Fruit fly (Drosophila melanogaster) whole organism, embryonic: Measurements from ENCODE around the gene Fibp.

Experiments
- Atf3 ChIP-seq: fragments of 200-800 bp; sonication (Bioruptor generic); optimal IDR thresholded peaks from 3 replicates; lab custom pipeline; 2016; ENCODE audit warnings: missing biosample characterization, missing genetic modification characterization
- CG10565 ChIP-seq: fragments of 200-800 bp; sonication (Bioruptor generic); optimal IDR thresholded peaks from 3 replicates; lab custom pipeline; 2016; ENCODE audit warnings: missing biosample characterization, mild to moderate bottlenecking, missing genetic modification characterization
- CG11560 ChIP-seq: fragments of 200-800 bp; sonication (Bioruptor generic); IDR thresholded peaks from 3 replicates; pipeline ENCODE4 v1.3.6; 2022; ENCODE audit warnings: missing biosample characterization, missing genetic modification characterization
- CG12104 ChIP-seq: fragments of 200-800 bp; sonication (Bioruptor generic); optimal IDR thresholded peaks from 3 replicates; lab custom pipeline; 2016; ENCODE audit warnings: missing biosample characterization, missing genetic modification characterization
- CG13287 ChIP-seq: fragments of 200-800 bp; sonication (Bioruptor generic); IDR thresholded peaks from 2 replicates; pipeline ENCODE4 v1.3.6; 2022; ENCODE audit warnings: missing biosample characterization, missing genetic modification characterization; ENCODE audit not compliant: partially characterized antibody
- CG15011 ChIP-seq: fragments of 200-800 bp; sonication (Bioruptor generic); optimal IDR thresholded peaks from 3 replicates; lab custom pipeline; 2018; ENCODE audit warnings: missing biosample characterization, mild to moderate bottlenecking, missing genetic modification characterization
- CG16779 ChIP-seq: fragments of 200-800 bp; sonication (Bioruptor generic); IDR thresholded peaks from 2 replicates; pipeline ENCODE4 v1.3.6; 2022; ENCODE audit warnings: missing biosample characterization, missing genetic modification characterization
- CG17359 ChIP-seq: fragments of 200-800 bp; sonication (Bioruptor generic); optimal IDR thresholded peaks from 3 replicates; lab custom pipeline; 2018; ENCODE audit warnings: missing biosample characterization, mild to moderate bottlenecking, missing genetic modification characterization, moderate library complexity
- CG2199 ChIP-seq: fragments of 200-800 bp; sonication (Bioruptor generic); IDR thresholded peaks from 3 replicates; pipeline ENCODE4 v1.3.6; 2022; ENCODE audit warnings: missing biosample characterization, missing genetic modification characterization
- CG30020 ChIP-seq: fragments of 200-800 bp; optimal IDR thresholded peaks from 2 replicates; lab custom pipeline; 2019; ENCODE audit warnings: missing biosample characterization, mild to moderate bottlenecking, missing genetic modification characterization, moderate library complexity
- CG31441 ChIP-seq: fragments of 200-800 bp; sonication (Bioruptor generic); IDR thresholded peaks from 2 replicates; pipeline ENCODE4 v1.3.6; 2022; ENCODE audit warnings: missing biosample characterization, missing genetic modification characterization
- CG43689 ChIP-seq: fragments of 200-800 bp; sonication (Bioruptor generic); IDR thresholded peaks from 2 replicates; pipeline ENCODE4 v1.3.6; 2022; ENCODE audit warnings: missing biosample characterization, missing genetic modification characterization
- CG4424 ChIP-seq: fragments of 200-800 bp; sonication (Bioruptor generic); optimal IDR thresholded peaks from 3 replicates; lab custom pipeline; 2016; ENCODE audit warnings: missing biosample characterization, missing genetic modification characterization
- CG6813 ChIP-seq: fragments of 200-800 bp; sonication (Bioruptor generic); optimal IDR thresholded peaks from 2 replicates; lab custom pipeline; 2017; ENCODE audit warnings: missing biosample characterization, missing genetic modification characterization, mild to moderate bottlenecking, moderate library complexity, missing genetic modification reagents
- CG7928 ChIP-seq: fragments of 200-800 bp; sonication (Bioruptor generic); optimal IDR thresholded peaks from 2 replicates; lab custom pipeline; 2017; ENCODE audit warnings: missing biosample characterization, mild to moderate bottlenecking, missing genetic modification characterization
- CG8290 ChIP-seq, 3 experiments: fragments of 200-800 bp; sonication (Bioruptor generic); optimal IDR thresholded peaks; 2 replicates each; lab custom pipeline; 2016 to 2019; ENCODE audit warnings: missing biosample characterization in 3 of 3, missing genetic modification characterization in 3 of 3, mild to moderate bottlenecking in 2 of 3, moderate library complexity in 1 of 3
- CG8478 ChIP-seq: fragments of >200 bp; optimal IDR thresholded peaks from 2 replicates; lab custom pipeline; 2018
- CG9727 ChIP-seq: fragments of 200-800 bp; sonication (Bioruptor generic); optimal IDR thresholded peaks from 3 replicates; lab custom pipeline; 2017; ENCODE audit warnings: missing biosample characterization, mild to moderate bottlenecking, missing genetic modification characterization
- Chrac-16 ChIP-seq: fragments of 200-800 bp; sonication (Bioruptor generic); optimal IDR thresholded peaks from 3 replicates; lab custom pipeline; 2016; ENCODE audit warnings: missing biosample characterization, missing genetic modification characterization
- CkIIα-i1 ChIP-seq: fragments of 200-800 bp; sonication (Bioruptor generic); IDR thresholded peaks from 2 replicates; pipeline ENCODE4 v1.3.6; 2022; ENCODE audit warnings: missing biosample characterization, missing genetic modification characterization
- Ets97D ChIP-seq: fragments of 200-800 bp; sonication (Bioruptor generic); optimal IDR thresholded peaks from 3 replicates; lab custom pipeline; 2016; ENCODE audit warnings: missing biosample characterization, missing genetic modification characterization
- Fer2 ChIP-seq: fragments of 200-800 bp; sonication (Bioruptor generic); optimal IDR thresholded peaks from 2 replicates; lab custom pipeline; 2018; ENCODE audit warnings: missing biosample characterization, mild to moderate bottlenecking, missing genetic modification characterization, moderate library complexity
- Hr51 ChIP-seq, 2 experiments: fragments of 200-800 bp; sonication (Bioruptor generic); optimal IDR thresholded peaks; 2 replicates in 1 of 2; 3 replicates in 1 of 2; lab custom pipeline; 2016 to 2018; ENCODE audit warnings: missing biosample characterization in 2 of 2, missing genetic modification characterization in 2 of 2, mild to moderate bottlenecking in 1 of 2, moderate library complexity in 1 of 2
- Med ChIP-seq: fragments of 200-800 bp; sonication (Bioruptor generic); peaks from one replicate; lab custom pipeline; 2016; ENCODE audit warnings: missing biosample characterization, missing genetic modification characterization, mild to moderate bottlenecking, inconsistent platforms, moderate library complexity
- Mes4 ChIP-seq: fragments of 200-800 bp; sonication (Bioruptor generic); optimal IDR thresholded peaks from 2 replicates; lab custom pipeline; 2016; ENCODE audit warnings: missing biosample characterization, missing genetic modification characterization
- Nf-YA ChIP-seq: fragments of 200-800 bp; sonication (Bioruptor generic); IDR thresholded peaks from 2 replicates; pipeline ENCODE4 v1.3.6; 2022; ENCODE audit warnings: missing biosample characterization, missing genetic modification characterization
- Oli ChIP-seq: fragments of 200-800 bp; sonication (Bioruptor generic); optimal IDR thresholded peaks from 2 replicates; lab custom pipeline; 2018; ENCODE audit warnings: missing biosample characterization, mild to moderate bottlenecking, missing genetic modification characterization, moderate library complexity
- Opbp ChIP-seq: fragments of 200-800 bp; sonication (Bioruptor generic); IDR thresholded peaks from 3 replicates; pipeline ENCODE4 v1.3.6; 2022; ENCODE audit warnings: missing biosample characterization, missing genetic modification characterization; ENCODE audit not compliant: partially characterized antibody
- Pdp1 ChIP-seq, 2 experiments: fragments of 200-800 bp; sonication (Bioruptor generic); optimal IDR thresholded peaks; 3 replicates each; lab custom pipeline; 2016; ENCODE audit warnings: missing biosample characterization in 2 of 2, missing genetic modification characterization in 2 of 2, mild to moderate bottlenecking in 1 of 2, moderate library complexity in 1 of 2
- Trl ChIP-seq, 3 experiments: fragments of >200 bp in 2 of 3; fragments of 200-800 bp in 1 of 3; sonication (Bioruptor generic) in 1 of 3; optimal IDR thresholded peaks; 2 replicates in 1 of 3; 3 replicates in 2 of 3; lab custom pipeline; 2016 to 2017; ENCODE audit warnings: missing biosample characterization in 1 of 3, missing genetic modification characterization in 1 of 3
- ato ChIP-seq: fragments of 200-800 bp; sonication (Bioruptor generic); IDR thresholded peaks from 2 replicates; pipeline ENCODE4 v1.3.6; 2022; ENCODE audit warnings: missing biosample characterization, missing genetic modification characterization; ENCODE audit not compliant: partially characterized antibody
- caup ChIP-seq: fragments of 200-800 bp; sonication (Bioruptor generic); optimal IDR thresholded peaks from 3 replicates; lab custom pipeline; 2017; ENCODE audit warnings: missing biosample characterization, mild to moderate bottlenecking, missing genetic modification characterization, moderate library complexity; ENCODE audit not compliant: severe bottlenecking
- chn ChIP-seq: fragments of 200-800 bp; sonication (Bioruptor generic); optimal IDR thresholded peaks from 2 replicates; lab custom pipeline; 2016; ENCODE audit warnings: missing biosample characterization, missing genetic modification characterization
- crc ChIP-seq: fragments of 200-800 bp; sonication (Bioruptor generic); optimal IDR thresholded peaks from 2 replicates; lab custom pipeline; 2016; ENCODE audit warnings: missing biosample characterization, missing genetic modification characterization
- ems ChIP-seq: fragments of 200-800 bp; sonication (Bioruptor generic); optimal IDR thresholded peaks from 3 replicates; lab custom pipeline; 2016; ENCODE audit warnings: missing biosample characterization, missing genetic modification characterization
- esg ChIP-seq: fragments of 200-800 bp; sonication (Bioruptor generic); conservative IDR thresholded peaks from 2 replicates; pipeline ENCODE4 v1.3.6; 2022; ENCODE audit warnings: missing biosample characterization, missing genetic modification characterization
- fu2 ChIP-seq: fragments of 200-800 bp; sonication (Bioruptor generic); optimal IDR thresholded peaks from 2 replicates; lab custom pipeline; 2016; ENCODE audit warnings: missing biosample characterization, missing genetic modification characterization
- h ChIP-seq: fragments of >200 bp; optimal IDR thresholded peaks from 2 replicates; lab custom pipeline; 2017
- kay ChIP-seq: fragments of 200-800 bp; sonication (Bioruptor generic); optimal IDR thresholded peaks from 2 replicates; lab custom pipeline; 2016; ENCODE audit warnings: missing biosample characterization, missing genetic modification characterization
- lbe ChIP-seq: fragments of 200-800 bp; sonication (Bioruptor generic); optimal IDR thresholded peaks from 2 replicates; lab custom pipeline; 2016; ENCODE audit warnings: missing biosample characterization, mild to moderate bottlenecking, missing genetic modification characterization
- luna ChIP-seq: fragments of 200-800 bp; sonication (Bioruptor generic); optimal IDR thresholded peaks from 2 replicates; lab custom pipeline; 2016; ENCODE audit warnings: missing biosample characterization, missing genetic modification characterization
- nau ChIP-seq: fragments of 200-800 bp; sonication (Bioruptor generic); optimal IDR thresholded peaks from 3 replicates; lab custom pipeline; 2017; ENCODE audit warnings: missing biosample characterization, mild to moderate bottlenecking, missing genetic modification characterization, missing genetic modification reagents
- nom ChIP-seq: fragments of 200-800 bp; sonication (Bioruptor generic); optimal IDR thresholded peaks from 2 replicates; lab custom pipeline; 2017; ENCODE audit warnings: missing biosample characterization, missing genetic modification characterization, mild to moderate bottlenecking, moderate library complexity, missing genetic modification reagents
- peb ChIP-seq: fragments of 200-800 bp; sonication (Bioruptor generic); IDR thresholded peaks from 2 replicates; pipeline ENCODE4 v1.3.6; 2022; ENCODE audit warnings: missing biosample characterization, missing genetic modification characterization
- slp2 ChIP-seq: fragments of 200-800 bp; sonication (Bioruptor generic); optimal IDR thresholded peaks from 2 replicates; lab custom pipeline; 2016; ENCODE audit warnings: missing biosample characterization, missing genetic modification characterization
- stc ChIP-seq: fragments of 200-800 bp; sonication (Bioruptor generic); IDR thresholded peaks from 2 replicates; pipeline ENCODE4 v1.3.6; 2022; ENCODE audit warnings: missing biosample characterization, missing genetic modification characterization
- stwl ChIP-seq: fragments of 200-800 bp; sonication (Bioruptor generic); optimal IDR thresholded peaks from 3 replicates; lab custom pipeline; 2018; ENCODE audit warnings: missing biosample characterization, mild to moderate bottlenecking, missing genetic modification characterization, moderate library complexity
- tio ChIP-seq: fragments of 200-800 bp; sonication (Bioruptor generic); optimal IDR thresholded peaks from 2 replicates; lab custom pipeline; 2017; ENCODE audit warnings: missing biosample characterization, missing genetic modification characterization, inconsistent platforms
- zf30C ChIP-seq: fragments of 200-800 bp; sonication (Bioruptor generic); optimal IDR thresholded peaks from 3 replicates; lab custom pipeline; 2018; ENCODE audit warnings: missing biosample characterization, mild to moderate bottlenecking, missing genetic modification characterization

Fibp gene

DNA sequence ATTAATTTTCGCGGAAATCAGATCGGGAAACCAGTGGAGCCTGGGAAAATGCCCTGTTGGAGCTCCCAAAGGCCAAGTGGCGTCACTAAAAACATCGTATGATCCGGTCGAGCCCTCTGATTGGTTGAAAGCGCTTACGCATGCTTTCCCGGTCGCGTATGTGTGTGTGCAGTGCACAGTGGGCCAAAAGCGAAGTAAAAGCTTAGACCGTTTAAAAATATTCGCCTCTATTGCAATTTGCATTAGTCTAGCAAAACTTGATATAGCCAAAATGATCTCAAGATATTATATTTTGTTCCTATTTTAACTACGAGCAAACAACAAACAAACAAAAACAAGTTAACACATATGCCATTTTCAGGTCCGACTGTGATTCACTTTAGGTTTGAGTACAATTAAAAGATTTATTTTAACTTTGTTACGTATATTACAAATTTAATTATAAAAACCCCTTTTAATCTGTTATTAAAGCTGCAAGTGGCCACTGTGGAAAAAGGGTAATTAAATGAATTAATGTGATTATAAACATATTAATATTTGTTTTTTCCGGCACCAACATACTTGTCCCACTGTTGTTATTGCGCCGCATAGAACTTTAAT lies 23.5 kb downstream of the Fibp start (continued):
- TF ChIP-seq stwl (tag; lab: Kevin White, UChicago) (no peak), CG11560 (tag; lab: Robert Waterston, UW) (peak; percentile 47; the same call in 1 of the 3 replicates), ems (GFP tag; lab: Kevin White, UChicago) (peak; percentile 72), Ets97D (peak; percentile 44), CG7928 (GFP tag; lab: Kevin White, UChicago) (peak; percentile 3), tio (GFP tag; lab: Kevin White, UChicago) (peak; percentile 82), CG4424 (peak; percentile 86), fu2 (GFP tag; lab: Kevin White, UChicago) (peak; percentile 71), CG8290 (GFP tag; optimal IDR thresholded peaks at IDR 0.05; lab: Kevin White, UChicago) (peak; percentile 36), CG8290 (tag; optimal IDR thresholded peaks at IDR 0.05; lab: Kevin White, UChicago) (peak; percentile 34 to 88), Fer2 (tag; lab: Kevin White, UChicago) (peak; percentile 49), CG6813 (GFP tag; lab: Kevin White, UChicago) (peak; percentile 82), Pdp1 (GFP tag; optimal IDR thresholded peaks at IDR 0.05; lab: Kevin White, UChicago) (peak; percentile 65 to 84), kay (GFP tag; lab: Kevin White, UChicago) (peak; percentile 87), h (lab: Kevin White, UChicago) (no peak), Atf3 (peak; percentile 48), peb (GFP tag; lab: Robert Waterston, UW) (peak; percentile 12; the same call in 1 of the 2 replicates), CG2199 (GFP tag; lab: Robert Waterston, UW) (no peak; the same call in 2 of the 3 replicates), crc (GFP tag; lab: Kevin White, UChicago) (no peak), luna (GFP tag; lab: Kevin White, UChicago) (no peak), Chrac-16 (GFP tag; lab: Kevin White, UChicago) (peak; percentile 76), stc (peak; percentile 64), CG12104 (peak; percentile 85), Opbp (GFP tag; lab: Robert Waterston, UW) (no peak), CG10565 (GFP tag; lab: Kevin White, UChicago) (peak; percentile 53), caup (GFP tag; lab: Kevin White, UChicago) (peak; percentile 91), Nf-YA (peak; percentile 89), Med (peak; percentile 96), chn (GFP tag; lab: Kevin White, UChicago) (peak; percentile 72), nom (peak; percentile 78), CG30020 (tag; lab: Kevin White, UChicago) (peak; percentile 41), Oli (tag; lab: Kevin White, UChicago) (peak; percentile 90), esg (GFP tag; lab: Robert Waterston, UW) (peak; percentile 57), CG43689 (GFP tag; lab: Robert Waterston, UW) (no peak), ato (GFP tag; lab: Robert Waterston, UW) (peak; percentile 44; the same call in 1 of the 2 replicates), CG13287 (GFP tag; lab: Robert Waterston, UW) (peak; percentile 7; the same call in 1 of the 2 replicates), Hr51 (GFP tag; optimal IDR thresholded peaks at IDR 0.05; lab: Kevin White, UChicago) (peak; percentile 66 to 89), Mes4 (GFP tag; lab: Kevin White, UChicago) (peak; percentile 71), CkIIα-i1 (GFP tag; lab: Robert Waterston, UW) (no peak), zf30C (GFP tag; lab: Kevin White, UChicago) (no peak), CG15011 (GFP tag; lab: Kevin White, UChicago) (peak; percentile 88), CG16779 (GFP tag; lab: Robert Waterston, UW) (peak; percentile 63; the same call in 1 of the 2 replicates), CG17359 (tag; lab: Kevin White, UChicago) (peak; percentile 79), nau (GFP tag; lab: Kevin White, UChicago) (no peak), CG31441 (GFP tag; lab: Robert Waterston, UW) (peak; percentile 91), lbe (peak; percentile 88), CG9727 (GFP tag; lab: Kevin White, UChicago) (peak; percentile 94), CG8478 (lab: Kevin White, UChicago) (no peak), Trl (optimal IDR thresholded peaks at IDR 0.05; lab: Kevin White, UChicago) (no peak), Trl (GFP tag; optimal IDR thresholded peaks at IDR 0.05; lab: Kevin White, UChicago) (peak; percentile 78), slp2 (GFP tag; lab: Kevin White, UChicago) (peak; percentile 73)
